Worm (Caenorhabditis elegans) whole organism, L4 larva: Measurements from ENCODE around the gene nlp-52.

ENCODE experiments used
- T20F7.1 ChIP-seq: fragments of 200-800 bp; sonication (Bioruptor generic); optimal IDR thresholded peaks from 2 replicates; lab custom pipeline; 2018; ENCODE audit warnings: mild to moderate bottlenecking, missing genetic modification characterization, missing compliant biosample characterization
- Y75B8A.6 ChIP-seq: fragments of 200-800 bp; sonication (Bioruptor generic); IDR thresholded peaks from 2 replicates; pipeline ENCODE4 v1.3.6; 2022; ENCODE audit warnings: missing genetic modification reagents, missing genetic modification characterization, missing compliant biosample characterization
- aha-1 ChIP-seq: fragments of 150-350 bp; peaks from one replicate; lab custom pipeline; 2014; ENCODE audit warnings: missing biosample characterization, missing genetic modification characterization
- ceh-82 ChIP-seq: sonication (generic microtip); optimal IDR thresholded peaks from 2 replicates; lab custom pipeline; 2017; ENCODE audit warnings: missing biosample characterization, missing genetic modification characterization
- cey-2 ChIP-seq: sonication (generic microtip); optimal IDR thresholded peaks from 3 replicates; lab custom pipeline; 2017; ENCODE audit warnings: missing genetic modification characterization, mild to moderate bottlenecking, missing compliant biosample characterization, antibody characterized with exemption, borderline replicate concordance; ENCODE audit not compliant: insufficient read depth
- fos-1 ChIP-seq: fragments of 150-350 bp; optimal IDR thresholded peaks from 2 replicates; lab custom pipeline; 2014; ENCODE audit warnings: missing biosample characterization, missing genetic modification characterization
- hif-1 ChIP-seq, 2 experiments: sonication (generic microtip); optimal IDR thresholded peaks; 2 replicates each; lab custom pipeline; 2016 to 2017; ENCODE audit warnings: missing compliant biosample characterization in 2 of 2, missing genetic modification characterization in 2 of 2, missing genetic modification reagents in 2 of 2, missing genotype in 2 of 2, mild to moderate bottlenecking in 1 of 2
- nhr-11 ChIP-seq: fragments of 150-350 bp; optimal IDR thresholded peaks from 2 replicates; lab custom pipeline; 2014; ENCODE audit warnings: missing biosample characterization, missing genetic modification characterization
- nhr-76 ChIP-seq: fragments of 150-350 bp; optimal IDR thresholded peaks from 2 replicates; lab custom pipeline; 2014; ENCODE audit warnings: missing biosample characterization, missing genetic modification characterization

DNA sequence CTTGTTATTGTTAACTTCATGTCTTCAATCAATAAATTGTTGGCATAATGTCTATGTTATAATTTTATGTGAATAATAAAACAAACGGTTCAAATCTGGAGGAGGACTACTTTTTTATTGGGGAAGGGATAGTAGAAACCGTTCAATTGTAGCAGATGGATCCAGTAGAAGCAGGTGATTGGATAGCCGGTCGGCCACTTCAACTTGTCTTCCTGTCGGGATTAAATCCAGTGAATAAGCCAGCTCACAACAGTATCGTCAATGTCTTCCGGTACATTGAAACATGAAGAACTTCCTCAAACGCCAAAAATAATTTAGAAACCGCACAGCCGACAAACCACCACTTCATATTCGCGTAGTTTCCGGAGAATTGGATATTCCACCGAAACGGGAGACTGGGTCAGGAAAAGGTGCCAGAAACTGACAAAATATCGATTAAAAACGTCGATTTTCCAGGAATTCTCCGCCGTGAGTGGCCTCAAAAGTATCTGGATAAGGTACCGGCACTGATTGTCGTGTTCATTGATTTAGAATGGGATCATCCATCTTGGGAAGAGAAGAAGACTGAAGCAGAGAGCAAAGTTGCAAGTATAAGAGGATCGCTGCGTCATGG lies 33.5 kb downstream of the nlp-52 start, which contains the start of gene trpp-11:
- TF ChIP-seq hif-1 (tag; optimal IDR thresholded peaks at IDR 0.05; lab: Kevin White, UChicago), result no peak
- TF ChIP-seq aha-1 (tag; lab: Kevin White, UChicago), result no peak
- TF ChIP-seq T20F7.1 (GFP tag; lab: Kevin White, UChicago), result no peak
- TF ChIP-seq cey-2 (tag; lab: Kevin White, UChicago), result no peak
- no peak for TF ChIP-seq fos-1 (tag; lab: Kevin White, UChicago)
- no peak for TF ChIP-seq Y75B8A.6 (GFP tag; lab: Robert Waterston, UW)
- no peak for TF ChIP-seq nhr-76 (tag; lab: Kevin White, UChicago)
- no peak for TF ChIP-seq nhr-11
- TF ChIP-seq ceh-82 (tag; lab: Kevin White, UChicago), result no peak
